Fruit fly (Drosophila melanogaster) whole organism, embryonic: Measurements from ENCODE around the gene CG3902.

Experiments used
- Awh ChIP-seq: fragments of 200-800 bp; sonication (Bioruptor generic); IDR thresholded peaks from 2 replicates; pipeline ENCODE4, ENCODE4 v1.3.6; 2022; ENCODE audit warnings: missing biosample characterization, missing genetic modification characterization
- CG10209 ChIP-seq: fragments of 200-800 bp; sonication (Bioruptor generic); optimal IDR thresholded peaks from 3 replicates; lab custom pipeline; 2017; ENCODE audit warnings: missing biosample characterization, mild to moderate bottlenecking, missing genetic modification characterization, missing genetic modification reagents
- CG10274 ChIP-seq: fragments of 200-800 bp; sonication (Bioruptor generic); optimal IDR thresholded peaks from 3 replicates; lab custom pipeline; 2017; ENCODE audit warnings: missing biosample characterization, mild to moderate bottlenecking, missing genetic modification characterization
- CG10321 ChIP-seq: fragments of 200-800 bp; sonication (Bioruptor generic); IDR thresholded peaks from 2 replicates; pipeline ENCODE4 v1.3.6; 2022; ENCODE audit warnings: missing biosample characterization, missing genetic modification characterization
- CG10366 ChIP-seq: fragments of 200-800 bp; sonication (Bioruptor generic); IDR thresholded peaks from 2 replicates; pipeline ENCODE4 v1.3.6; 2022; ENCODE audit warnings: missing biosample characterization, missing genetic modification characterization
- CG10979 ChIP-seq: fragments of 200-800 bp; sonication (Bioruptor generic); optimal IDR thresholded peaks from 2 replicates; lab custom pipeline; 2018; ENCODE audit warnings: missing biosample characterization, mild to moderate bottlenecking, missing genetic modification characterization, moderate library complexity
- CG11456 ChIP-seq: fragments of 200-800 bp; sonication (Bioruptor generic); IDR thresholded peaks from 3 replicates; pipeline ENCODE4 v1.3.6; 2022; ENCODE audit warnings: missing biosample characterization, missing genetic modification characterization
- CG11504 ChIP-seq: fragments of 200-800 bp; sonication (Bioruptor generic); optimal IDR thresholded peaks from 3 replicates; lab custom pipeline; 2019; ENCODE audit warnings: missing biosample characterization, mild to moderate bottlenecking, missing genetic modification characterization, moderate library complexity
- CG12744 ChIP-seq: fragments of 200-800 bp; sonication (Bioruptor generic); optimal IDR thresholded peaks from 2 replicates; lab custom pipeline; 2016; ENCODE audit warnings: missing biosample characterization, missing genetic modification characterization
- CG15479 ChIP-seq: fragments of 200-800 bp; sonication (Bioruptor generic); optimal IDR thresholded peaks from 3 replicates; lab custom pipeline; 2019; ENCODE audit warnings: missing biosample characterization, mild to moderate bottlenecking, missing genetic modification characterization, moderate library complexity
- CG16813 ChIP-seq: fragments of 200-800 bp; sonication (Bioruptor generic); IDR thresholded peaks from 3 replicates; pipeline ENCODE4 v1.3.6; 2022; ENCODE audit warnings: missing biosample characterization, missing genetic modification characterization; ENCODE audit not compliant: partially characterized antibody
- CG17829 ChIP-seq: fragments of 200-800 bp; optimal IDR thresholded peaks from 2 replicates; lab custom pipeline; 2019; ENCODE audit warnings: missing biosample characterization, mild to moderate bottlenecking, missing genetic modification characterization, moderate library complexity
- CG1792 ChIP-seq: fragments of 200-800 bp; sonication (Bioruptor generic); optimal IDR thresholded peaks from 2 replicates; lab custom pipeline; 2016; ENCODE audit warnings: missing biosample characterization, missing genetic modification characterization
- CG18262 ChIP-seq: fragments of 200-800 bp; optimal IDR thresholded peaks from 3 replicates; lab custom pipeline; 2019; ENCODE audit warnings: missing biosample characterization, mild to moderate bottlenecking, missing genetic modification characterization, moderate library complexity
- CG2889 ChIP-seq: fragments of 200-800 bp; sonication (Bioruptor generic); IDR thresholded peaks from 3 replicates; pipeline ENCODE4 v1.3.6; 2022; ENCODE audit warnings: missing biosample characterization, missing genetic modification characterization
- CG30020 ChIP-seq: fragments of 200-800 bp; optimal IDR thresholded peaks from 2 replicates; lab custom pipeline; 2019; ENCODE audit warnings: missing biosample characterization, mild to moderate bottlenecking, missing genetic modification characterization, moderate library complexity
- CG42726 ChIP-seq: fragments of 200-800 bp; sonication (Bioruptor generic); IDR thresholded peaks from 2 replicates; pipeline ENCODE4 v1.3.6; 2022; ENCODE audit warnings: missing biosample characterization, missing genetic modification characterization; ENCODE audit not compliant: partially characterized antibody
- CG43689 ChIP-seq: fragments of 200-800 bp; sonication (Bioruptor generic); IDR thresholded peaks from 2 replicates; pipeline ENCODE4 v1.3.6; 2022; ENCODE audit warnings: missing biosample characterization, missing genetic modification characterization
- CG5180 ChIP-seq: fragments of 200-800 bp; sonication (Bioruptor generic); optimal IDR thresholded peaks from 3 replicates; lab custom pipeline; 2017; ENCODE audit warnings: missing biosample characterization, missing genetic modification characterization, mild to moderate bottlenecking, moderate library complexity, missing genetic modification reagents
- CG7357 ChIP-seq: fragments of 200-800 bp; sonication (Bioruptor generic); IDR thresholded peaks from 3 replicates; pipeline ENCODE4 v1.3.6; 2022; ENCODE audit warnings: missing biosample characterization, missing genetic modification characterization
- D19B ChIP-seq: fragments of 200-800 bp; sonication (Bioruptor generic); optimal IDR thresholded peaks from 2 replicates; lab custom pipeline; 2017; ENCODE audit warnings: missing biosample characterization, mild to moderate bottlenecking, missing genetic modification characterization
- Dek ChIP-seq: fragments of 200-800 bp; sonication (Bioruptor generic); optimal IDR thresholded peaks from 3 replicates; lab custom pipeline; 2019; ENCODE audit warnings: missing biosample characterization, mild to moderate bottlenecking, missing genetic modification characterization, moderate library complexity
- Doc2 ChIP-seq: fragments of 200-800 bp; sonication (Bioruptor generic); IDR thresholded peaks from 2 replicates; pipeline ENCODE4 v1.3.6; 2022; ENCODE audit warnings: missing biosample characterization, missing genetic modification characterization
- HLHmδ ChIP-seq: fragments of 200-800 bp; sonication (Bioruptor generic); optimal IDR thresholded peaks from 2 replicates; lab custom pipeline; 2018; ENCODE audit warnings: missing biosample characterization, mild to moderate bottlenecking, missing genetic modification characterization, moderate library complexity
- Hr78 ChIP-seq, 2 experiments: fragments of 200-800 bp in 1 of 2; fragments of >200 bp in 1 of 2; sonication (Bioruptor generic) in 1 of 2; optimal IDR thresholded peaks; 2 replicates each; lab custom pipeline; 2017 to 2019; ENCODE audit warnings: missing biosample characterization in 2 of 2, missing genetic modification characterization in 2 of 2, mild to moderate bottlenecking in 1 of 2, moderate library complexity in 1 of 2
- NC2α ChIP-seq: fragments of 200-800 bp; sonication (Bioruptor generic); optimal IDR thresholded peaks from 2 replicates; lab custom pipeline; 2016; ENCODE audit warnings: missing biosample characterization, missing genetic modification characterization
- Neu2 ChIP-seq: fragments of 200-800 bp; sonication (Bioruptor generic); optimal IDR thresholded peaks from 3 replicates; lab custom pipeline; 2016; ENCODE audit warnings: missing biosample characterization, missing genetic modification characterization, borderline replicate concordance
- Sin3A ChIP-seq: fragments of >200 bp; optimal IDR thresholded peaks from 2 replicates; lab custom pipeline; 2018
- Sry-δ ChIP-seq: fragments of 200-800 bp; sonication (Bioruptor generic); optimal IDR thresholded peaks from 2 replicates; lab custom pipeline; 2016; ENCODE audit warnings: missing biosample characterization, missing genetic modification characterization
- ara ChIP-seq: fragments of 200-800 bp; sonication (Bioruptor generic); IDR thresholded peaks from 2 replicates; pipeline ENCODE4 v1.3.6; 2022; ENCODE audit warnings: missing biosample characterization, missing genetic modification characterization
- en ChIP-seq: fragments of 200-800 bp; sonication (Bioruptor generic); optimal IDR thresholded peaks from 2 replicates; lab custom pipeline; 2016; ENCODE audit warnings: missing biosample characterization, missing genetic modification characterization
- esg ChIP-seq: fragments of 200-800 bp; sonication (Bioruptor generic); conservative IDR thresholded peaks from 2 replicates; pipeline ENCODE4 v1.3.6; 2022; ENCODE audit warnings: missing biosample characterization, missing genetic modification characterization
- exex ChIP-seq: fragments of 200-800 bp; sonication (Bioruptor generic); optimal IDR thresholded peaks from 4 replicates; lab custom pipeline; 2018; ENCODE audit warnings: missing biosample characterization, mild to moderate bottlenecking, missing genetic modification characterization, moderate library complexity
- ind ChIP-seq: fragments of 200-800 bp; sonication (Bioruptor generic); optimal IDR thresholded peaks from 3 replicates; lab custom pipeline; 2016; ENCODE audit warnings: missing biosample characterization, missing genetic modification characterization
- kah ChIP-seq: fragments of 200-800 bp; sonication (Bioruptor generic); optimal IDR thresholded peaks from 2 replicates; lab custom pipeline; 2018; ENCODE audit warnings: missing biosample characterization, mild to moderate bottlenecking, missing genetic modification characterization
- lab ChIP-seq: fragments of 200-800 bp; sonication (Bioruptor generic); optimal IDR thresholded peaks from 3 replicates; lab custom pipeline; 2017; ENCODE audit warnings: missing biosample characterization, missing genetic modification characterization, mild to moderate bottlenecking, moderate library complexity, missing genetic modification reagents
- nerfin-1 ChIP-seq: fragments of 200-800 bp; sonication (Bioruptor generic); optimal IDR thresholded peaks from 3 replicates; lab custom pipeline; 2019; ENCODE audit warnings: missing biosample characterization, mild to moderate bottlenecking, missing genetic modification characterization, moderate library complexity
- org-1 ChIP-seq: fragments of 200-800 bp; sonication (Bioruptor generic); optimal IDR thresholded peaks from 2 replicates; lab custom pipeline; 2017; ENCODE audit warnings: missing biosample characterization, missing genetic modification characterization
- pho ChIP-seq: fragments of 200-800 bp; sonication (Bioruptor generic); optimal IDR thresholded peaks from 2 replicates; lab custom pipeline; 2016; ENCODE audit warnings: missing biosample characterization, missing genetic modification characterization
- phol ChIP-seq: fragments of 200-800 bp; sonication (Bioruptor generic); optimal IDR thresholded peaks from 3 replicates; lab custom pipeline; 2018; ENCODE audit warnings: missing biosample characterization, mild to moderate bottlenecking, missing genetic modification characterization, moderate library complexity
- pita ChIP-seq: fragments of 200-800 bp; sonication (Bioruptor generic); optimal IDR thresholded peaks from 2 replicates; lab custom pipeline; 2017; ENCODE audit warnings: missing biosample characterization, mild to moderate bottlenecking, missing genetic modification characterization
- prd ChIP-seq, 3 experiments: fragments of >200 bp in 2 of 3; fragments of 200-800 bp in 1 of 3; sonication (Bioruptor generic) in 1 of 3; optimal IDR thresholded peaks in 2 of 3; IDR thresholded peaks in 1 of 3; 2 replicates in 2 of 3; 3 replicates in 1 of 3; pipeline versions ENCODE4 v1.3.6 to Lab custom; 2017 to 2022; ENCODE audit warnings: missing biosample characterization in 1 of 3, missing genetic modification characterization in 1 of 3
- row ChIP-seq: fragments of 200-800 bp; sonication (Bioruptor generic); IDR thresholded peaks from 3 replicates; pipeline ENCODE4 v1.3.6; 2022; ENCODE audit warnings: missing biosample characterization, missing genetic modification characterization
- sens ChIP-seq: fragments of 200-800 bp; sonication (Bioruptor generic); peaks from one replicate; lab custom pipeline; 2016; ENCODE audit warnings: missing biosample characterization, missing genetic modification characterization
- slp2 ChIP-seq: fragments of 200-800 bp; sonication (Bioruptor generic); optimal IDR thresholded peaks from 2 replicates; lab custom pipeline; 2016; ENCODE audit warnings: missing biosample characterization, missing genetic modification characterization
- sqz ChIP-seq: fragments of 200-800 bp; sonication (Bioruptor generic); optimal IDR thresholded peaks from 3 replicates; lab custom pipeline; 2018; ENCODE audit warnings: missing biosample characterization, mild to moderate bottlenecking, missing genetic modification characterization
- stwl ChIP-seq: fragments of 200-800 bp; sonication (Bioruptor generic); optimal IDR thresholded peaks from 3 replicates; lab custom pipeline; 2018; ENCODE audit warnings: missing biosample characterization, mild to moderate bottlenecking, missing genetic modification characterization, moderate library complexity
- trem ChIP-seq: fragments of 200-800 bp; optimal IDR thresholded peaks from 3 replicates; lab custom pipeline; 2019; ENCODE audit warnings: missing biosample characterization, mild to moderate bottlenecking, missing genetic modification characterization, moderate library complexity
- tup ChIP-seq: fragments of 200-800 bp; sonication (Bioruptor generic); optimal IDR thresholded peaks from 2 replicates; lab custom pipeline; 2016; ENCODE audit warnings: missing biosample characterization, mild to moderate bottlenecking, missing genetic modification characterization, moderate library complexity
- twi ChIP-seq: fragments of 200-800 bp; optimal IDR thresholded peaks from 2 replicates; lab custom pipeline; 2019; ENCODE audit warnings: missing biosample characterization, mild to moderate bottlenecking, missing genetic modification characterization, moderate library complexity
- wek ChIP-seq: fragments of 200-800 bp; sonication (Bioruptor generic); optimal IDR thresholded peaks from 3 replicates; lab custom pipeline; 2018; ENCODE audit warnings: missing biosample characterization, mild to moderate bottlenecking, missing genetic modification characterization, moderate library complexity

The CG3902 gene

DNA sequence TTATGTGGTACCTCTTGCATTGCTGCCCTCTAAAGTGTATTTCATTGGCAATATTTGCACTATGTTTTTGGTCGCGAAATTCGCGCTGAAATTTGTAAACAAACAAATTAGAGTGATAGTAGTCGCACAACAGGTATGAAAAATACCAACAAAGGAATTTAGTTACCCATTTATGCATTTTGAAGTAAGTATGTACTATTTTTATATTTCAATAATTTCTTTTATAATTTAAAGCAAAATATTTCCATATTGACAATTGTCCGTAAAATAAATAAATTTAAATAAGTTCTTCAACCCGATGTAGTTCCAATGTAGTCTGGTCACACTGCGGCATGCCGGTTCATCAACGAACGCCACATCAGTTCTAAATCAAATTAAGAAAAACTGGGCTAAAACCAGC lies 25.7 kb downstream of the CG3902 start, which contains the start of the genes Rad9 and Uggt (continued):
- peak; percentile 51 for TF ChIP-seq CG10979 (tag; lab: Kevin White, UChicago)
- TF ChIP-seq CG5180 (GFP tag; lab: Kevin White, UChicago) = no peak
- TF ChIP-seq CG10209 (GFP tag; lab: Kevin White, UChicago) = no peak
- TF ChIP-seq CG2889 (GFP tag; lab: Robert Waterston, UW) = no peak
- TF ChIP-seq ind = no peak
- TF ChIP-seq CG10274 (GFP tag; lab: Kevin White, UChicago) = no peak
- TF ChIP-seq pho (GFP tag; lab: Kevin White, UChicago) = no peak
- TF ChIP-seq row (GFP tag; lab: Robert Waterston, UW) = peak; percentile 57
- no peak for TF ChIP-seq CG7357
- TF ChIP-seq slp2 (GFP tag; lab: Kevin White, UChicago) = no peak
- TF ChIP-seq ara (GFP tag; lab: Robert Waterston, UW) = no peak
- no peak for TF ChIP-seq CG12744
- TF ChIP-seq trem (tag; lab: Kevin White, UChicago) = peak; percentile 69
- no peak for TF ChIP-seq Doc2 (GFP tag; lab: Robert Waterston, UW)
- TF ChIP-seq exex (tag; lab: Kevin White, UChicago) = no peak
- peak; percentile 27 for TF ChIP-seq nerfin-1
- no peak for TF ChIP-seq CG11456 (GFP tag; lab: Robert Waterston, UW)
- peak; percentile 63 for TF ChIP-seq sens (GFP tag; lab: Kevin White, UChicago)
- no peak for TF ChIP-seq kah (GFP tag; lab: Kevin White, UChicago)
- no peak for TF ChIP-seq Neu2
- peak; percentile 96 for TF ChIP-seq stwl
- no peak for TF ChIP-seq NC2α (GFP tag; lab: Kevin White, UChicago)
- no peak for TF ChIP-seq prd (optimal IDR thresholded peaks at IDR 0.05; lab: Kevin White, UChicago)
- 0 out of 3 replicates have a peak, but pooled peaks have one; percentile 29 for TF ChIP-seq prd (GFP tag; IDR thresholded peaks at IDR 0.05; lab: Robert Waterston, UW)
- TF ChIP-seq Hr78 (GFP tag; optimal IDR thresholded peaks at IDR 0.05; lab: Kevin White, UChicago) = no peak
- no peak for TF ChIP-seq en (GFP tag; lab: Kevin White, UChicago)
- TF ChIP-seq sqz (GFP tag; lab: Kevin White, UChicago) = no peak
- TF ChIP-seq Dek (tag; lab: Kevin White, UChicago) = no peak
- TF ChIP-seq CG42726 (GFP tag; lab: Robert Waterston, UW) = no peak
- peak; percentile 54 for TF ChIP-seq phol (tag; lab: Kevin White, UChicago)
- no peak for TF ChIP-seq CG16813
- no peak for TF ChIP-seq HLHmδ (GFP tag; lab: Kevin White, UChicago)
- TF ChIP-seq org-1 = no peak
- TF ChIP-seq CG30020 (tag; lab: Kevin White, UChicago) = peak; percentile 52
- TF ChIP-seq twi (tag; lab: Kevin White, UChicago) = no peak
- TF ChIP-seq pita (GFP tag; lab: Kevin White, UChicago) = no peak
- no peak for TF ChIP-seq CG15479 (GFP tag; lab: Kevin White, UChicago)
- TF ChIP-seq tup (GFP tag; lab: Kevin White, UChicago) = no peak
- TF ChIP-seq CG10366 (GFP tag; lab: Robert Waterston, UW) = no peak
- TF ChIP-seq esg = no peak
- TF ChIP-seq CG17829 = peak; percentile 53
- TF ChIP-seq CG1792 (GFP tag; lab: Kevin White, UChicago) = no peak
- no peak for TF ChIP-seq Sry-δ (GFP tag; lab: Kevin White, UChicago)
- peak; percentile 21 for TF ChIP-seq Sin3A (lab: Kevin White, UChicago)
- no peak for TF ChIP-seq CG43689 (GFP tag; lab: Robert Waterston, UW)
- no peak for TF ChIP-seq wek
- no peak for TF ChIP-seq CG18262
- TF ChIP-seq CG11504 (tag; lab: Kevin White, UChicago) = no peak
- no peak for TF ChIP-seq Awh (GFP tag; lab: Robert Waterston, UW)
- TF ChIP-seq D19B (GFP tag; lab: Kevin White, UChicago) = no peak
- no peak for TF ChIP-seq lab (GFP tag; lab: Kevin White, UChicago)
- TF ChIP-seq CG10321 (GFP tag; lab: Robert Waterston, UW) = no peak
